Worm (Caenorhabditis elegans): ENCODE data around the gene msp-79.

msp-79 gene

ce11 chrIV:9718396-9718795, 48.6 kb downstream of the msp-79 start:
- TF ChIP-seq C04F5.9 (tag; optimal IDR thresholded peaks at IDR 0.05), result no peak
- peak; percentile 87 for TF ChIP-seq blmp-1 (tag; optimal IDR thresholded peaks at IDR 0.05)
- peak; percentile 78 for TF ChIP-seq jun-1 (tag; optimal IDR thresholded peaks at IDR 0.05)
- TF ChIP-seq sox-4 (tag; optimal IDR thresholded peaks at IDR 0.05), result no peak
- peak; percentile 87 for TF ChIP-seq fkh-8 (tag; optimal IDR thresholded peaks at IDR 0.05)
- peak; percentile 20 for TF ChIP-seq pag-3 (tag; optimal IDR thresholded peaks at IDR 0.05; ENCODE audit: borderline replicate concordance, insufficient read depth)
- no peak for TF ChIP-seq lin-39 (tag; optimal IDR thresholded peaks at IDR 0.05)
- peak; percentile 62 for TF ChIP-seq dsc-1 (tag; optimal IDR thresholded peaks at IDR 0.05)
- TF ChIP-seq mdl-1 (tag; optimal IDR thresholded peaks at IDR 0.05), result peak in 1 of 2 experiments; percentile 72
- TF ChIP-seq zip-4 (GFP tag; optimal IDR thresholded peaks at IDR 0.05), result no peak
- TF ChIP-seq pax-3 (tag; optimal IDR thresholded peaks at IDR 0.05), result peak; percentile 41
- TF ChIP-seq efl-1 (optimal IDR thresholded peaks at IDR 0.05), result peak; percentile 56 to 66
- peak; percentile 32 to 94 for TF ChIP-seq efl-1 (GFP tag; optimal IDR thresholded peaks at IDR 0.05 in 1 of 2)
- TF ChIP-seq unc-30 (tag; optimal IDR thresholded peaks at IDR 0.05), result no peak
- peak; percentile 62 to 66 for TF ChIP-seq lin-35 (GFP tag; optimal IDR thresholded peaks at IDR 0.05)
- no peak for TF ChIP-seq ets-5 (GFP tag; IDR thresholded peaks at IDR 0.05)
- TF ChIP-seq skn-1 (tag; optimal IDR thresholded peaks at IDR 0.05), result peak; percentile 33
- TF ChIP-seq unc-86 (tag; optimal IDR thresholded peaks at IDR 0.05), result peak; percentile 63
- TF ChIP-seq unc-130 (tag; optimal IDR thresholded peaks at IDR 0.05), result peak; percentile 73
- peak; percentile 78 for TF ChIP-seq nhr-237 (tag; optimal IDR thresholded peaks at IDR 0.05)
- peak; percentile 40 to 52 for TF ChIP-seq egl-27 (tag; optimal IDR thresholded peaks at IDR 0.05)
- TF ChIP-seq mep-1 (tag; optimal IDR thresholded peaks at IDR 0.05), result peak; percentile 48
- peak; percentile 32 for TF ChIP-seq aly-2 (tag; optimal IDR thresholded peaks at IDR 0.05)
- TF ChIP-seq lin-14 (GFP tag; optimal IDR thresholded peaks at IDR 0.05), result peak; percentile 93
- TF ChIP-seq ceh-82 (tag; optimal IDR thresholded peaks at IDR 0.05), result peak in 2 of 3 experiments; percentile 48 to 53
- TF ChIP-seq Y116A8C.19 (tag; optimal IDR thresholded peaks at IDR 0.05; ENCODE audit: borderline replicate concordance), result no peak
- TF ChIP-seq C16A3.4 (tag; optimal IDR thresholded peaks at IDR 0.05), result peak; percentile 73
- no peak for TF ChIP-seq sptf-1 (tag; optimal IDR thresholded peaks at IDR 0.05)
- no peak for TF ChIP-seq nhr-76 (tag; optimal IDR thresholded peaks at IDR 0.05)
- TF ChIP-seq xbp-1 (tag; optimal IDR thresholded peaks at IDR 0.05), result peak; percentile 60
- no peak for TF ChIP-seq hlh-4 (tag; optimal IDR thresholded peaks at IDR 0.05)
- TF ChIP-seq nhr-71 (tag; optimal IDR thresholded peaks at IDR 0.05), result peak; percentile 90
- TF ChIP-seq irx-1 (tag; optimal IDR thresholded peaks at IDR 0.05), result peak; percentile 4
- peak; percentile 30 to 84 for TF ChIP-seq lsy-2 (tag; optimal IDR thresholded peaks at IDR 0.05)
- TF ChIP-seq fos-1 (tag; optimal IDR thresholded peaks at IDR 0.05), result peak; percentile 68
- TF ChIP-seq tbx-2 (tag; optimal IDR thresholded peaks at IDR 0.05), result peak; percentile 81
- TF ChIP-seq fkh-4 (tag; optimal IDR thresholded peaks at IDR 0.05; ENCODE audit: borderline replicate concordance), result no peak
- no peak for TF ChIP-seq nhr-28 (tag; optimal IDR thresholded peaks at IDR 0.05)
- peak; percentile 4 for TF ChIP-seq nhr-11 (tag; optimal IDR thresholded peaks at IDR 0.05)
- TF ChIP-seq fkh-10 (GFP tag; optimal IDR thresholded peaks at IDR 0.05), result no peak
- TF ChIP-seq aha-1 (tag; optimal IDR thresholded peaks at IDR 0.05), result peak; percentile 24
- TF ChIP-seq swsn-7 (tag; optimal IDR thresholded peaks at IDR 0.05), result peak; percentile 72
- peak; percentile 92 for TF ChIP-seq nhr-85 (tag)
- peak; percentile 62 for TF ChIP-seq snpc-4 (tag; optimal IDR thresholded peaks at IDR 0.05)
- peak; percentile 46 for TF ChIP-seq elt-2 (tag; optimal IDR thresholded peaks at IDR 0.05)
- TF ChIP-seq nhr-19 (GFP tag; conservative IDR thresholded peaks at IDR 0.05), result peak; percentile 61
- TF ChIP-seq sup-37 (GFP tag; optimal IDR thresholded peaks at IDR 0.05), result no peak
- peak; percentile 22 for TF ChIP-seq lin-15B (tag; optimal IDR thresholded peaks at IDR 0.05)
- TF ChIP-seq efl-3 (GFP tag; optimal IDR thresholded peaks at IDR 0.05), result no peak
- peak; percentile 56 for TF ChIP-seq nhr-90 (tag; optimal IDR thresholded peaks at IDR 0.05; ENCODE audit: poor library complexity)
- TF ChIP-seq C34B4.2 (tag; optimal IDR thresholded peaks at IDR 0.05), result no peak
- TF ChIP-seq mef-2 (tag; optimal IDR thresholded peaks at IDR 0.05), result peak; percentile 35
- peak; percentile 41 for TF ChIP-seq ztf-4 (tag; optimal IDR thresholded peaks at IDR 0.05)
- no peak for TF ChIP-seq ceh-88 (GFP tag; IDR thresholded peaks at IDR 0.05)

Measured in whole organism, L1 larva.